Worm (Caenorhabditis elegans) whole organism, midembryonic: ENCODE results near the gene T22E5.6.

Experiments
- ref-1 ChIP-seq: fragments of 200-800 bp; sonication (Bioruptor generic); conservative IDR thresholded peaks from 2 replicates; pipeline ENCODE4 v1.3.6; 2022; ENCODE audit warnings: missing genetic modification reagents, missing genetic modification characterization, missing compliant biosample characterization
- tab-1 ChIP-seq: fragments of 200-800 bp; sonication (Bioruptor generic); IDR thresholded peaks from 2 replicates; pipeline ENCODE4 v1.3.6; 2022; ENCODE audit warnings: missing genetic modification characterization, missing compliant biosample characterization
- ztf-23 ChIP-seq: fragments of 200-800 bp; sonication (Bioruptor generic); IDR thresholded peaks from 2 replicates; pipeline ENCODE4 v1.3.6; 2022; ENCODE audit warnings: missing genetic modification reagents, missing genetic modification characterization, missing compliant biosample characterization
- ztf-29 ChIP-seq: fragments of 200-800 bp; sonication (Bioruptor generic); IDR thresholded peaks from 2 replicates; pipeline ENCODE4 v1.3.6; 2022; ENCODE audit warnings: missing genetic modification reagents, missing genetic modification characterization, missing compliant biosample characterization

DNA sequence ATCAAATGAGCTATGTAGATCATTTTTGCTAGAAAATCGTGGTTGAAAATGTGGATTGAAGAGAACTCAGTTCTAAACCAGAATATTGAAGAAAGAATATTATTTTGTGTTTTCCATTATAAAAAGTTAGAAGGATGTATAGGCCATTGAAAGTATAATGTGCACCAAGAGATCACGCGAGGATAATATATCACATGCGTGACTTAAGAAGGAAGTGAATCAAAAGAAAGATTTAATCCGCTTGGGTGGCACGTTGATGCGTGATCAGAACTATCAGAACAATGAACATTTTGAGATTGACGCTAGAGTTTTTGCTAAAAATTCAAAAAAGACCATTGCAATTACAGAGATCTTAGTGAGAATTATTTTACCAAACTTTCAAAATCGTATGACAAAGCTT, 19.6 kb upstream of the T22E5.6 start:
- TF ChIP-seq tab-1 (no peak), ztf-29 (GFP tag; lab: Robert Waterston, UW) (no peak), ztf-23 (GFP tag; lab: Robert Waterston, UW) (no peak), ref-1 (GFP tag; lab: Robert Waterston, UW) (no peak)
